Worm (Caenorhabditis elegans) whole organism, late embryonic: Measurements from ENCODE around the gene F53A9.9.

Experiments used
- ama-1 ChIP-seq: fragments of 150-350 bp; optimal IDR thresholded peaks from 2 replicates; lab custom pipeline; 2014
- ets-4 ChIP-seq: sonication (generic microtip); optimal IDR thresholded peaks from 2 replicates; lab custom pipeline; 2016; ENCODE audit warnings: missing genetic modification characterization, missing compliant biosample characterization
- lin-11 ChIP-seq: fragments of 200-800 bp; sonication (Bioruptor generic); optimal IDR thresholded peaks from 2 replicates; lab custom pipeline; 2018; ENCODE audit warnings: mild to moderate bottlenecking, missing genetic modification characterization, missing compliant biosample characterization
- nfya-1 ChIP-seq: sonication (generic microtip); optimal IDR thresholded peaks from 2 replicates; lab custom pipeline; 2017; ENCODE audit warnings: missing genetic modification characterization, mild to moderate bottlenecking, missing compliant biosample characterization, antibody characterized with exemption, moderate library complexity
- pax-1 ChIP-seq: fragments of 150-350 bp; optimal IDR thresholded peaks from 2 replicates; lab custom pipeline; 2014; ENCODE audit warnings: missing biosample characterization, missing genetic modification characterization

ce11 chrX:8675151-8675550 lies 45.4 kb downstream of the F53A9.9 start:
- TF ChIP-seq nfya-1 (tag; lab: Kevin White, UChicago) (no peak), lin-11 (tag; lab: Kevin White, UChicago) (no peak), ets-4 (tag; lab: Kevin White, UChicago) (no peak), pax-1 (tag; lab: Kevin White, UChicago) (no peak), ama-1 (lab: Kevin White, UChicago) (no peak)
